Worm (Caenorhabditis elegans) whole organism, L2 larva: ENCODE results near the gene R04B3.1.

Source experiments
- R02D3.7 ChIP-seq: fragments of 150-350 bp; optimal IDR thresholded peaks from 2 replicates; lab custom pipeline; 2014; ENCODE audit warnings: missing biosample characterization, missing genetic modification characterization
- Y55F3AM.14 ChIP-seq: fragments of 200-800 bp; sonication (Bioruptor generic); optimal IDR thresholded peaks from 2 replicates; lab custom pipeline; 2018; ENCODE audit warnings: mild to moderate bottlenecking, missing genetic modification characterization, missing compliant biosample characterization
- ZK546.5 ChIP-seq: sonication (generic microtip); optimal IDR thresholded peaks from 2 replicates; lab custom pipeline; 2017; ENCODE audit warnings: missing biosample characterization, missing genetic modification characterization
- alr-1 ChIP-seq: fragments of 150-350 bp; optimal IDR thresholded peaks from 2 replicates; lab custom pipeline; 2014; ENCODE audit warnings: missing biosample characterization, missing genetic modification characterization
- aly-2 ChIP-seq: fragments of 150-350 bp; optimal IDR thresholded peaks from 2 replicates; lab custom pipeline; 2014; ENCODE audit warnings: missing biosample characterization, missing genetic modification characterization
- blmp-1 ChIP-seq: sonication (generic microtip); optimal IDR thresholded peaks from 2 replicates; lab custom pipeline; 2017; ENCODE audit warnings: missing genetic modification characterization, mild to moderate bottlenecking, missing compliant biosample characterization, antibody characterized with exemption, moderate library complexity; ENCODE audit not compliant: insufficient read depth
- ceh-82 ChIP-seq: fragments of 150-350 bp; optimal IDR thresholded peaks from 2 replicates; lab custom pipeline; 2014; ENCODE audit warnings: missing biosample characterization, missing genetic modification characterization
- crh-2 ChIP-seq: sonication (generic microtip); optimal IDR thresholded peaks from 2 replicates; lab custom pipeline; 2017; ENCODE audit warnings: missing biosample characterization, missing genetic modification characterization
- dmd-4 ChIP-seq: sonication (generic microtip); optimal IDR thresholded peaks from 2 replicates; lab custom pipeline; 2017; ENCODE audit warnings: missing biosample characterization, missing genetic modification characterization
- egl-27 ChIP-seq: sonication (generic microtip); optimal IDR thresholded peaks from 3 replicates; lab custom pipeline; 2017; ENCODE audit warnings: missing biosample characterization, missing genetic modification reagents, missing genetic modification characterization
- elt-1 ChIP-seq: fragments of 150-350 bp; optimal IDR thresholded peaks from 2 replicates; lab custom pipeline; 2014; ENCODE audit warnings: missing biosample characterization, missing genetic modification characterization
- lin-13 ChIP-seq: fragments of 150-350 bp; optimal IDR thresholded peaks from 2 replicates; lab custom pipeline; 2014; ENCODE audit warnings: missing biosample characterization, missing genetic modification reagents, missing genetic modification characterization
- lin-39 ChIP-seq: fragments of 150-350 bp; optimal IDR thresholded peaks from 2 replicates; lab custom pipeline; 2014; ENCODE audit warnings: missing biosample characterization, missing genetic modification reagents, missing genetic modification characterization
- lsy-2 ChIP-seq, 2 experiments: fragments of 150-350 bp in 1 of 2; sonication (generic microtip) in 1 of 2; optimal IDR thresholded peaks; 2 replicates each; lab custom pipeline; 2014 to 2017; ENCODE audit warnings: missing biosample characterization in 2 of 2, missing genetic modification characterization in 2 of 2
- mbf-1 ChIP-seq: sonication (generic microtip); optimal IDR thresholded peaks from 2 replicates; lab custom pipeline; 2017; ENCODE audit warnings: missing biosample characterization, missing genetic modification characterization
- mdl-1 ChIP-seq, 2 experiments: fragments of 150-350 bp in 1 of 2; sonication (generic microtip) in 1 of 2; optimal IDR thresholded peaks; 2 replicates each; lab custom pipeline; 2017; ENCODE audit warnings: missing biosample characterization in 2 of 2, missing genetic modification characterization in 2 of 2
- nhr-10 ChIP-seq: sonication (generic microtip); optimal IDR thresholded peaks from 2 replicates; lab custom pipeline; 2017; ENCODE audit warnings: missing biosample characterization, missing genetic modification characterization
- nhr-11 ChIP-seq: fragments of 150-350 bp; optimal IDR thresholded peaks from 2 replicates; lab custom pipeline; 2014; ENCODE audit warnings: missing biosample characterization, missing genetic modification characterization
- nhr-12 ChIP-seq: fragments of 150-350 bp; optimal IDR thresholded peaks from 2 replicates; lab custom pipeline; 2014; ENCODE audit warnings: missing biosample characterization, missing genetic modification characterization
- nhr-129 ChIP-seq: fragments of 150-350 bp; optimal IDR thresholded peaks from 2 replicates; lab custom pipeline; 2014; ENCODE audit warnings: missing biosample characterization, missing genetic modification characterization
- nhr-25 ChIP-seq: fragments of 150-350 bp; sonication (generic microtip); optimal IDR thresholded peaks from 3 replicates; lab custom pipeline; 2014; ENCODE audit warnings: missing biosample characterization, missing genetic modification characterization
- nhr-6 ChIP-seq: fragments of 150-350 bp; optimal IDR thresholded peaks from 2 replicates; lab custom pipeline; 2014; ENCODE audit warnings: missing biosample characterization, missing genetic modification characterization
- nhr-77 ChIP-seq: fragments of 150-350 bp; optimal IDR thresholded peaks from 2 replicates; lab custom pipeline; 2014; ENCODE audit warnings: missing biosample characterization, missing genetic modification characterization
- peb-1 ChIP-seq: fragments of 150-350 bp; optimal IDR thresholded peaks from 2 replicates; lab custom pipeline; 2014; ENCODE audit warnings: missing biosample characterization, missing genetic modification characterization
- sma-3 ChIP-seq: sonication (generic microtip); optimal IDR thresholded peaks from 2 replicates; lab custom pipeline; 2016; ENCODE audit warnings: missing genetic modification reagents, missing genetic modification characterization, missing compliant biosample characterization
- sma-9 ChIP-seq, 2 experiments: fragments of 150-350 bp in 1 of 2; sonication (generic microtip) in 1 of 2; optimal IDR thresholded peaks; 2 replicates each; lab custom pipeline; 2014 to 2016; ENCODE audit warnings: missing genetic modification characterization in 2 of 2, mild to moderate bottlenecking in 1 of 2, missing biosample characterization in 1 of 2, missing compliant biosample characterization in 1 of 2, missing genetic modification reagents in 1 of 2, moderate library complexity in 1 of 2
- unc-55 ChIP-seq: fragments of 150-350 bp; sonication (generic microtip); optimal IDR thresholded peaks from 3 replicates; lab custom pipeline; 2014; ENCODE audit warnings: missing biosample characterization, missing genetic modification reagents, missing genetic modification characterization
- ztf-1 ChIP-seq: fragments of 200-800 bp; sonication (Bioruptor generic); conservative IDR thresholded peaks from 2 replicates; pipeline ENCODE4 v1.3.6; 2022; ENCODE audit warnings: missing genetic modification characterization, missing compliant biosample characterization
- ztf-11 ChIP-seq: sonication (generic microtip); optimal IDR thresholded peaks from 2 replicates; lab custom pipeline; 2017; ENCODE audit warnings: missing biosample characterization, missing genetic modification characterization
- ztf-4 ChIP-seq: fragments of 150-350 bp; optimal IDR thresholded peaks from 2 replicates; lab custom pipeline; 2014; ENCODE audit warnings: missing biosample characterization, missing genetic modification characterization

Gene R04B3.1

ce11 chrX:2471303-2471702 is at the start of gene R04B3.1:
Gene R04B3.1, minus strand, starts transcription at chrX:2471403.
- TF ChIP-seq blmp-1 (tag; lab: Kevin White, UChicago) (peak; percentile 4), sma-9 (GFP tag; optimal IDR thresholded peaks at IDR 0.05; lab: Kevin White, UChicago) (no peak), sma-9 (tag; optimal IDR thresholded peaks at IDR 0.05; lab: Kevin White, UChicago) (no peak)

DNA sequence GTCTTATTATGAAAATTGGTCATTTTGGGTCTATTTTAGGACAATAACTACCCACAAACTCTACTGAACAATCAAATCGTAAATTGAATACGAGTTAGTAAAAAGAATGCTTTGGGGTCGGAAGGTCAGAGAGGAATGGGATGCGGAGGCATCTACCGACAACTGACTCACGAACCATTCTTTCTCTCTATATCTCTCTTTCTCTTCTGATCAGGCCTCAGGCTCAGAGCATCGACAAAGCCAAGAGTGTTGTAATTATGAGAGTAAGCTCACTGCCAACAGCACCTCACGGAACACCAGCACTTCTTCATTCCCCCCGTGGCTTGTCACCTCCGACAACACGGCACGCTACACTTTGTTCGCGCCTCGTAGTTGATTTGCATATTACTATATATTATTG is 49.3 kb upstream of the R04B3.1 start:
- TF ChIP-seq nhr-11 (tag; lab: Kevin White, UChicago) (no peak), ZK546.5 (no peak), elt-1 (no peak), alr-1 (tag; lab: Kevin White, UChicago) (no peak), lsy-2 (tag; optimal IDR thresholded peaks at IDR 0.05; lab: Kevin White, UChicago) (no peak)

DNA sequence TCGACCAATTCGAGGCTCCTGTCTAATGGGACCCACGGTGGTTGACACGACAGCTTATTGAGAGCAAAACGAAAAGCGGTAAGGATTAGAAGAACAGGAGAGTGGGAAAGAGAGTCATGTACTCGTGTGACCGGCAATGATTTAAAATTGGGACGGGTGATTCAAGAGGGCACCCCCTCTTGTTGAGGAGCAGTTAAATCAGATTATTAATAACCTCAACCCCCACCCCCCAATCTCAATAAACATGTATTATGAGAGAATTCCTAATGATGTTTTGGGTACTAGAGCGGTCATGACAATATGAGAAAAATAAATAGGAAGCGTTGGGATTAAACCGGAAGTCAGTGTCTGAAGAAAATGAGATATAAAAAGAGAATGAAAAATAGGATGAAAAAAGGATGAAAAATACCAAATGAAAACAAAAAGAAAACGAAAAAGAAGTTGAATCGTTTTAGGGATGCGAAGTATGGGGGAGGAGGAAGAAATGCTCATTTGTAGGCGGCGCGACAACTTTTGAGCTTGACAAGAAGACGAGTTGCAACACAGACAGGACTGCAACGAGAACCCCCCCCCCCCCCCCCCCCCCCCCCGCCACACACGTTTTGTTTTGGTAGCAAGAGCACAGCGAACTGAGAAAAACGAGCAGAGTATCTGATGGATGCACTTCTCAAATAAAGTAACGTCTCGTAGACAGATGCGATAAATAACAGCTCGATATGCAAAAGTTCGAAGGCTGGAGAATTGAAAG is 45.9 kb upstream of the R04B3.1 start:
- TF ChIP-seq unc-55 (peak; percentile 13), alr-1 (tag; lab: Kevin White, UChicago) (no peak)
- TF ChIP-seq, all 48 proteins: peak for 1

DNA sequence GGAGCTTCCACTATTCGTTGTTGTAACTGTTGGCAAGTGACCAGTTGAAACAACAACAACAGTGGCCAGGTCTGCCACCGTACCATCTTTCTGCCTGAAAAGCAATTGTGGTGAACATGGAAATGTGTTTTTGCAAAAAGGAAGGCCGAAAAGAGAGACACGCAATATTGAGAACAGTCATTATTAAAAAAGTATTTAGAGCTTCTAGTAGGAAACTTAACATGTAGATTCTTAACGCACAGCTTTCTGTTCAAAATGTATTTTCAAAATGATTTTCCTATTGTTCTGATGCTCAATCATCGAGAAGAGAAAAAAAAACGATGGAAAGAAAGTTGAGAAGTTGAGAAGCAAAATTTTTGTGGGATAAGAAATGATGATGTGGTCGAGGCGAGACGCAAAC is 44.0 kb upstream of the R04B3.1 start, which contains the start of gene syg-1:
Gene syg-1 (minus strand): TSS at position 101 of the 400 bp plus-strand sequence.
- TF ChIP-seq mdl-1 (tag; optimal IDR thresholded peaks at IDR 0.05; lab: Kevin White, UChicago) (no peak), peb-1 (tag; lab: Kevin White, UChicago) (no peak), sma-9 (GFP tag; optimal IDR thresholded peaks at IDR 0.05; lab: Kevin White, UChicago) (no peak), sma-9 (tag; optimal IDR thresholded peaks at IDR 0.05; lab: Kevin White, UChicago) (no peak), egl-27 (tag; lab: Kevin White, UChicago) (no peak)

- TF ChIP-seq elt-1 = no peak
- TF ChIP-seq ztf-1 (GFP tag; lab: Robert Waterston, UW) = no peak
- TF ChIP-seq nhr-25 = no peak
- TF ChIP-seq sma-3 = no peak
- no peak for TF ChIP-seq ztf-4
- TF ChIP-seq mbf-1 = no peak
- TF ChIP-seq nhr-10 = no peak
- TF ChIP-seq aly-2 (tag; lab: Kevin White, UChicago) = no peak
- TF ChIP-seq nhr-129 = no peak
- no peak for TF ChIP-seq peb-1 (tag; lab: Kevin White, UChicago)
- TF ChIP-seq dmd-4 (tag; lab: Kevin White, UChicago) = no peak
These were observed 42.5 kb upstream of the R04B3.1 start for ce11 chrX:2513667-2514198.

DNA sequence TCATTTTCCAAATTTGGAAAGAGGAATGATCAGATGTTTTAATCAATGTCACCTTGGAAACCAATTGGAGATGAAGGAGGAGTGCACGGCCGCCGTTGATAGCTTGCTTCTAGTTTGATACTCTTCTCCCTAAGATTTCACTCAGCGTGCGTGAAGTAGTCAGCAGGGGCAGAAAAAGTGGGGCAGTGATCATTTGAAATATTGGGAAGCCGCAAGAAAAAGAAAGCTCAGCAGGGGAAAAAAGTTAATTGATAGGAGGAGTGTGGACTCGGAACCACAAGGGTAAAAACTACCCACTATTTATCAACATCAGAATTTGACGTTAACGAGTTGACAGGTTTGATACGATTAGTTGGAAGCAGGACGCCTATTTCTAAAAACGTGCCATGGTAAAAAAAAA is 37.2 kb upstream of the R04B3.1 start, which contains the start of gene K02E10.7:
Gene K02E10.7 (minus strand): TSS at position 101 of the 400 bp plus-strand sequence.
- no peak for TF ChIP-seq alr-1 (tag; lab: Kevin White, UChicago)
- no peak for TF ChIP-seq ztf-11 (tag; lab: Kevin White, UChicago)
- TF ChIP-seq peb-1 (tag; lab: Kevin White, UChicago) = no peak
- no peak for TF ChIP-seq ceh-82 (tag; lab: Kevin White, UChicago)
- TF ChIP-seq R02D3.7 (tag; lab: Kevin White, UChicago) = no peak
- no peak for TF ChIP-seq ZK546.5
- TF ChIP-seq nhr-10 = no peak
- TF ChIP-seq nhr-6 = no peak
- TF ChIP-seq lin-39 (tag; lab: Kevin White, UChicago) = no peak
- no peak for TF ChIP-seq nhr-77
- no peak for TF ChIP-seq lin-13 (GFP tag; lab: Kevin White, UChicago)
- TF ChIP-seq nhr-12 = no peak
- no peak for TF ChIP-seq mdl-1 (tag; optimal IDR thresholded peaks at IDR 0.05; lab: Kevin White, UChicago)
- no peak for TF ChIP-seq Y55F3AM.14 (GFP tag; lab: Kevin White, UChicago)
- TF ChIP-seq ztf-4 = no peak
- no peak for TF ChIP-seq crh-2 (tag; lab: Kevin White, UChicago)
- no peak for TF ChIP-seq nhr-129
- TF ChIP-seq dmd-4 (tag; lab: Kevin White, UChicago) = no peak
